Fruit fly (Drosophila melanogaster) whole organism, adult: Measurements from ENCODE around the gene Tsen2.

Source experiments
- CG11617 ChIP-seq: fragments of 200-800 bp; sonication (Bioruptor generic); optimal IDR thresholded peaks from 2 replicates; lab custom pipeline; 2017; ENCODE audit warnings: mild to moderate bottlenecking, missing biosample characterization, missing genetic modification reagents, missing genetic modification characterization
- CG1620 ChIP-seq: fragments of 200-800 bp; sonication (Bioruptor generic); optimal IDR thresholded peaks from 2 replicates; lab custom pipeline; 2016; ENCODE audit warnings: missing biosample characterization, missing genetic modification characterization
- CG5204 ChIP-seq: fragments of 200-800 bp; sonication (Bioruptor generic); optimal IDR thresholded peaks from 2 replicates; lab custom pipeline; 2016; ENCODE audit warnings: missing biosample characterization, missing genetic modification characterization
- CG7045 ChIP-seq: fragments of 200-800 bp; sonication (Bioruptor generic); optimal IDR thresholded peaks from 2 replicates; lab custom pipeline; 2017; ENCODE audit warnings: missing biosample characterization, mild to moderate bottlenecking, missing genetic modification characterization
- Clk ChIP-seq: fragments of 200-800 bp; sonication (Bioruptor generic); optimal IDR thresholded peaks from 2 replicates; lab custom pipeline; 2017; ENCODE audit warnings: missing biosample characterization, missing genetic modification characterization
- cnc ChIP-seq, 2 experiments: fragments of >200 bp; optimal IDR thresholded peaks; 2 replicates each; lab custom pipeline; 2017
- pad ChIP-seq: fragments of 200-800 bp; sonication (Bioruptor generic); optimal IDR thresholded peaks from 3 replicates; lab custom pipeline; 2017; ENCODE audit warnings: missing biosample characterization, missing genetic modification characterization, mild to moderate bottlenecking, moderate library complexity, missing genetic modification reagents
- tj ChIP-seq: fragments of 200-800 bp; sonication (Bioruptor generic); optimal IDR thresholded peaks from 3 replicates; lab custom pipeline; 2017; ENCODE audit warnings: missing biosample characterization, mild to moderate bottlenecking, missing genetic modification characterization, moderate library complexity

DNA sequence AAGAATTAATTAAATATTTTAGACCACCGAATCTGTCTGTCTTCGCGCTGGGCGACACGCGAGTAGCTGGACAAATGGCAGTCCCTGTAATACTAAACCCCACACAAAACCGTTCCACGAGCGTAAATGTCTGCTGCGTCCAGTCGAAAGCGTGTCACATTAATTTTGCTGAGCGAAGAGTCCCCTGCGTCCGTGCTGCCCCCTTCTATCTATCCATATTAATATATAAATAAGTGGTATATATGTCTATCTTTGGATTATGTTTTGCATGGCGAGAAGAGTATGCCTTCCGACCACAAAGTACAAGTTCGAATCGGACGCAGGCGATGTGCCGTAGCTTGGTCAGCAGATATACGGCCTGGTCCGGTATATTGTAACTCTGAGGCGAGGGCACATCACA is 22.8 kb downstream of the Tsen2 start:
- TF ChIP-seq tj (GFP tag; lab: Kevin White, UChicago) (peak; percentile 59), CG5204 (GFP tag; lab: Kevin White, UChicago) (no peak), CG11617 (GFP tag; lab: Kevin White, UChicago) (no peak), cnc (optimal IDR thresholded peaks at IDR 0.05; lab: Kevin White, UChicago) (no peak), pad (GFP tag; lab: Kevin White, UChicago) (no peak), CG1620 (no peak), Clk (GFP tag; lab: Kevin White, UChicago) (no peak), CG7045 (GFP tag; lab: Kevin White, UChicago) (no peak)
